Fruit fly (Drosophila melanogaster) whole organism, embryonic: ENCODE measurements around the gene Atx-1.
A peak's percentile ranks its signal among the peaks of the same experiment; 100 is the strongest.

Experiments
- Adf1 ChIP-seq: fragments of 200-800 bp; sonication (Bioruptor generic); IDR thresholded peaks from 2 replicates; pipeline ENCODE4 v1.3.6; 2022; ENCODE audit warnings: missing biosample characterization, missing genetic modification characterization
- Atf6 ChIP-seq: fragments of 200-800 bp; sonication (Bioruptor generic); IDR thresholded peaks from 2 replicates; pipeline ENCODE4 v1.3.6; 2022; ENCODE audit warnings: missing biosample characterization, missing genetic modification characterization
- Awh ChIP-seq: fragments of 200-800 bp; sonication (Bioruptor generic); IDR thresholded peaks from 2 replicates; pipeline ENCODE4, ENCODE4 v1.3.6; 2022; ENCODE audit warnings: missing biosample characterization, missing genetic modification characterization
- CG12071 ChIP-seq: fragments of 200-800 bp; sonication (Bioruptor generic); optimal IDR thresholded peaks from 3 replicates; lab custom pipeline; 2018; ENCODE audit warnings: missing biosample characterization, mild to moderate bottlenecking, missing genetic modification characterization
- CG12155 ChIP-seq: fragments of 200-800 bp; sonication (Bioruptor generic); optimal IDR thresholded peaks from 3 replicates; lab custom pipeline; 2016; ENCODE audit warnings: missing biosample characterization, missing genetic modification characterization
- CG12391 ChIP-seq: fragments of 200-800 bp; sonication (Bioruptor generic); optimal IDR thresholded peaks from 3 replicates; lab custom pipeline; 2018; ENCODE audit warnings: missing biosample characterization, mild to moderate bottlenecking, missing genetic modification characterization, moderate library complexity
- CG12659 ChIP-seq: fragments of 200-800 bp; sonication (Bioruptor generic); optimal IDR thresholded peaks from 3 replicates; lab custom pipeline; 2017; ENCODE audit warnings: mild to moderate bottlenecking, missing biosample characterization, missing genetic modification reagents, missing genetic modification characterization
- CG14441 ChIP-seq: fragments of 200-800 bp; sonication (Bioruptor generic); IDR thresholded peaks from 2 replicates; pipeline ENCODE4 v1.3.6; 2022; ENCODE audit warnings: missing biosample characterization, missing genetic modification characterization
- CG14667 ChIP-seq: fragments of 200-800 bp; sonication (Bioruptor generic); IDR thresholded peaks from 2 replicates; pipeline ENCODE4 v1.3.6; 2022; ENCODE audit warnings: missing biosample characterization, missing genetic modification characterization
- CG15011 ChIP-seq: fragments of 200-800 bp; sonication (Bioruptor generic); optimal IDR thresholded peaks from 3 replicates; lab custom pipeline; 2018; ENCODE audit warnings: missing biosample characterization, mild to moderate bottlenecking, missing genetic modification characterization
- CG1647 ChIP-seq: fragments of 200-800 bp; sonication (Bioruptor generic); optimal IDR thresholded peaks from 3 replicates; lab custom pipeline; 2016; ENCODE audit warnings: missing biosample characterization, missing genetic modification characterization
- CG31441 ChIP-seq: fragments of 200-800 bp; sonication (Bioruptor generic); IDR thresholded peaks from 2 replicates; pipeline ENCODE4 v1.3.6; 2022; ENCODE audit warnings: missing biosample characterization, missing genetic modification characterization
- CG3726 ChIP-seq: fragments of 200-800 bp; sonication (Bioruptor generic); IDR thresholded peaks from 3 replicates; pipeline ENCODE4, ENCODE4 v1.3.6; 2022; ENCODE audit warnings: missing biosample characterization, missing genetic modification characterization
- CG4328 ChIP-seq: fragments of 200-800 bp; sonication (Bioruptor generic); optimal IDR thresholded peaks from 3 replicates; lab custom pipeline; 2017; ENCODE audit warnings: missing biosample characterization, missing genetic modification reagents, missing genetic modification characterization
- CG4360 ChIP-seq: fragments of 200-800 bp; sonication (Bioruptor generic); IDR thresholded peaks from 2 replicates; pipeline ENCODE4 v1.3.6; 2022; ENCODE audit warnings: missing biosample characterization, missing genetic modification characterization
- CG4707 ChIP-seq: fragments of 200-800 bp; sonication (Bioruptor generic); optimal IDR thresholded peaks from 2 replicates; lab custom pipeline; 2018; ENCODE audit warnings: missing biosample characterization, mild to moderate bottlenecking, missing genetic modification characterization, moderate library complexity
- CG4854 ChIP-seq: fragments of 200-800 bp; sonication (Bioruptor generic); optimal IDR thresholded peaks from 2 replicates; lab custom pipeline; 2016; ENCODE audit warnings: missing biosample characterization, missing genetic modification characterization, inconsistent platforms
- CG6854 ChIP-seq: fragments of 200-800 bp; sonication (Bioruptor generic); optimal IDR thresholded peaks from 3 replicates; lab custom pipeline; 2017; ENCODE audit warnings: missing biosample characterization, mild to moderate bottlenecking, missing genetic modification characterization
- CG8281 ChIP-seq: fragments of 200-800 bp; sonication (Bioruptor generic); optimal IDR thresholded peaks from 2 replicates; lab custom pipeline; 2018; ENCODE audit warnings: missing biosample characterization, mild to moderate bottlenecking, missing genetic modification characterization, moderate library complexity
- CG9437 ChIP-seq: fragments of 200-800 bp; sonication (Bioruptor generic); optimal IDR thresholded peaks from 2 replicates; lab custom pipeline; 2018; ENCODE audit warnings: missing biosample characterization, mild to moderate bottlenecking, missing genetic modification characterization
- Dbx ChIP-seq: fragments of 200-800 bp; sonication (Bioruptor generic); IDR thresholded peaks from 3 replicates; pipeline ENCODE4 v1.3.6; 2022; ENCODE audit warnings: missing biosample characterization, missing genetic modification characterization
- Deaf1 ChIP-seq: fragments of 200-800 bp; optimal IDR thresholded peaks from 3 replicates; lab custom pipeline; 2019; ENCODE audit warnings: missing biosample characterization, mild to moderate bottlenecking, missing genetic modification characterization, moderate library complexity
- Doc3 ChIP-seq: fragments of 200-800 bp; sonication (Bioruptor generic); IDR thresholded peaks from 3 replicates; pipeline ENCODE4 v1.3.6; 2022; ENCODE audit warnings: missing biosample characterization, missing genetic modification characterization; ENCODE audit not compliant: partially characterized antibody
- E2f1 ChIP-seq: fragments of 200-800 bp; sonication (Bioruptor generic); IDR thresholded peaks from 2 replicates; pipeline ENCODE4 v1.3.6; 2022; ENCODE audit warnings: missing biosample characterization, missing genetic modification characterization
- Eip74EF ChIP-seq, 2 experiments: fragments of 200-800 bp in 1 of 2; fragments of >200 bp in 1 of 2; sonication (Bioruptor generic) in 1 of 2; optimal IDR thresholded peaks; 2 replicates each; lab custom pipeline; 2017 to 2019; ENCODE audit warnings: missing biosample characterization in 2 of 2, missing genetic modification characterization in 2 of 2, mild to moderate bottlenecking in 1 of 2, moderate library complexity in 1 of 2
- HmgZ ChIP-seq: fragments of 200-800 bp; sonication (Bioruptor generic); optimal IDR thresholded peaks from 2 replicates; lab custom pipeline; 2018; ENCODE audit warnings: missing biosample characterization, mild to moderate bottlenecking, missing genetic modification characterization
- Hr78 ChIP-seq, 2 experiments: fragments of 200-800 bp in 1 of 2; fragments of >200 bp in 1 of 2; sonication (Bioruptor generic) in 1 of 2; optimal IDR thresholded peaks; 2 replicates each; lab custom pipeline; 2017 to 2019; ENCODE audit warnings: missing biosample characterization in 2 of 2, missing genetic modification characterization in 2 of 2, mild to moderate bottlenecking in 1 of 2, moderate library complexity in 1 of 2
- NC2β ChIP-seq: fragments of 200-800 bp; sonication (Bioruptor generic); optimal IDR thresholded peaks from 2 replicates; lab custom pipeline; 2016; ENCODE audit warnings: missing biosample characterization, missing genetic modification characterization
- NK7.1 ChIP-seq: fragments of 200-800 bp; sonication (Bioruptor generic); optimal IDR thresholded peaks from 3 replicates; lab custom pipeline; 2016; ENCODE audit warnings: missing biosample characterization, missing genetic modification characterization
- Oaz ChIP-seq: fragments of 200-800 bp; sonication (Bioruptor generic); IDR thresholded peaks from 2 replicates; pipeline ENCODE4 v1.3.6; 2022; ENCODE audit warnings: missing biosample characterization, missing genetic modification characterization
- Sin3A ChIP-seq: fragments of >200 bp; optimal IDR thresholded peaks from 2 replicates; lab custom pipeline; 2018
- Sox102F ChIP-seq: fragments of 200-800 bp; sonication (Bioruptor generic); optimal IDR thresholded peaks from 2 replicates; lab custom pipeline; 2018; ENCODE audit warnings: missing biosample characterization, mild to moderate bottlenecking, missing genetic modification characterization, moderate library complexity
- Spps ChIP-seq: fragments of 200-800 bp; sonication (Bioruptor generic); optimal IDR thresholded peaks from 2 replicates; lab custom pipeline; 2018; ENCODE audit warnings: missing biosample characterization, mild to moderate bottlenecking, missing genetic modification characterization
- al ChIP-seq: fragments of 200-800 bp; sonication (Bioruptor generic); IDR thresholded peaks from 2 replicates; pipeline ENCODE4 v1.3.6; 2022; ENCODE audit warnings: missing biosample characterization, missing genetic modification characterization
- croc ChIP-seq: fragments of 200-800 bp; sonication (Bioruptor generic); conservative IDR thresholded peaks from 3 replicates; pipeline ENCODE4 v1.3.6; 2022; ENCODE audit warnings: missing biosample characterization, missing genetic modification characterization
- dm ChIP-seq: fragments of 200-800 bp; sonication (Bioruptor generic); optimal IDR thresholded peaks from 3 replicates; lab custom pipeline; 2016; ENCODE audit warnings: missing biosample characterization, missing genetic modification characterization
- ems ChIP-seq: fragments of 200-800 bp; sonication (Bioruptor generic); optimal IDR thresholded peaks from 3 replicates; lab custom pipeline; 2016; ENCODE audit warnings: missing biosample characterization, missing genetic modification characterization
- fru ChIP-seq: fragments of >200 bp; optimal IDR thresholded peaks from 2 replicates; lab custom pipeline; 2017
- gce ChIP-seq: fragments of 200-800 bp; sonication (Bioruptor generic); IDR thresholded peaks from 3 replicates; pipeline ENCODE4 v1.3.6; 2022; ENCODE audit warnings: missing biosample characterization, missing genetic modification characterization
- ind ChIP-seq: fragments of 200-800 bp; sonication (Bioruptor generic); optimal IDR thresholded peaks from 3 replicates; lab custom pipeline; 2016; ENCODE audit warnings: missing biosample characterization, missing genetic modification characterization
- jumu ChIP-seq: fragments of 200-800 bp; sonication (Bioruptor generic); optimal IDR thresholded peaks from 3 replicates; lab custom pipeline; 2016; ENCODE audit warnings: missing biosample characterization, missing genetic modification characterization
- lbe ChIP-seq: fragments of 200-800 bp; sonication (Bioruptor generic); optimal IDR thresholded peaks from 2 replicates; lab custom pipeline; 2016; ENCODE audit warnings: missing biosample characterization, mild to moderate bottlenecking, missing genetic modification characterization
- nau ChIP-seq: fragments of 200-800 bp; sonication (Bioruptor generic); optimal IDR thresholded peaks from 3 replicates; lab custom pipeline; 2017; ENCODE audit warnings: missing biosample characterization, mild to moderate bottlenecking, missing genetic modification characterization, missing genetic modification reagents
- prd ChIP-seq, 3 experiments: fragments of >200 bp in 2 of 3; fragments of 200-800 bp in 1 of 3; sonication (Bioruptor generic) in 1 of 3; optimal IDR thresholded peaks in 2 of 3; IDR thresholded peaks in 1 of 3; 2 replicates in 2 of 3; 3 replicates in 1 of 3; pipeline versions ENCODE4 v1.3.6 to Lab custom; 2017 to 2022; ENCODE audit warnings: missing biosample characterization in 1 of 3, missing genetic modification characterization in 1 of 3
- salm ChIP-seq: fragments of 200-800 bp; sonication (Bioruptor generic); optimal IDR thresholded peaks from 2 replicates; lab custom pipeline; 2018; ENCODE audit warnings: missing biosample characterization, mild to moderate bottlenecking, missing genetic modification characterization
- sens-2 ChIP-seq: fragments of 200-800 bp; sonication (Bioruptor generic); IDR thresholded peaks from 2 replicates; pipeline ENCODE4 v1.3.6; 2022; ENCODE audit warnings: missing biosample characterization, missing genetic modification characterization
- sqz ChIP-seq: fragments of 200-800 bp; sonication (Bioruptor generic); optimal IDR thresholded peaks from 3 replicates; lab custom pipeline; 2018; ENCODE audit warnings: missing biosample characterization, mild to moderate bottlenecking, missing genetic modification characterization
- sr ChIP-seq: fragments of 200-800 bp; sonication (Bioruptor generic); IDR thresholded peaks from 3 replicates; pipeline ENCODE4 v1.3.6; 2022; ENCODE audit warnings: missing biosample characterization, missing genetic modification characterization
- vfl ChIP-seq: fragments of 200-800 bp; sonication (Bioruptor generic); optimal IDR thresholded peaks from 2 replicates; lab custom pipeline; 2016; ENCODE audit warnings: missing biosample characterization, missing genetic modification characterization

The Atx-1 gene

DNA sequence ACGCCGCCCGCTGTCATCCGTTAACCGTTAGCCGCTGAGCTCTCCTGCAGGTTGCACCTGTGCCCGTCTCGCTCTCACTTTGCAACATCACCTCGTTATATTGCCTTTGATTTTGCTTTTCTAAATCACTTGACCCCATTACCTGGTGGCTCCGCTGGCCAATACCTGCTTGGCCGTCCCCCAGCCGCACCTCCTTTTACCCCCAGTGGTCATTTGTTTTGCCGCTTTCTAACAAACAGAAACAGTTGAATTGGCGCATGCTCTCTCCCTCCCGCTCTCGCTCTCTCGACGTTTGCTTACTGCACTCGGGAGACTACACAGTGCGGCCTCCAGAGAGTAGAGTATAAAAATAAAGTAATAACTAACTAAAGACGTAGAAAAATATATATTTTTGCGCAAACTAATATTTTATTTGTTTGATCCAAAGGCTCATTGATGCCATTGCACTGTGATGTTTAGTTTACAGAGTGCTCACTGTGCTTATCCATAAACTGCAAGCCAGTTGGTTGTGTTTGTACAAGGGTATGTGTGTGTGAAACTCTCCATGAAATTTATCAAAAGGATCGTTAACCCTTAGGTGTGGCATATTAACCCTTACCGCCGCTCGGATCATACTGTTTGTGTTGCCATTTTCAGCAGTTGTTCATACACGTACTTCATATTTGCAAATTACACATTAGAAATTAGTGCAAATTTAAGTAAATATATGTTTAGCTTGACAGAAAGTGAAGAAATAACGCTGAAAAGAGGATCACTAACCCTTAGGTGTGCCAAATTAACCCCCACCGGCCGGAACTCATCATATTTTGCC, 18.3 kb upstream of the Atx-1 start (continued):
- TF ChIP-seq Sox102F (GFP tag; lab: Kevin White, UChicago) (no peak), ems (GFP tag; lab: Kevin White, UChicago) (peak; percentile 68), Sin3A (no peak), CG12659 (GFP tag; lab: Kevin White, UChicago) (peak; percentile 74), Adf1 (peak; percentile 46; the same call in 1 of the 2 replicates), CG15011 (GFP tag; lab: Kevin White, UChicago) (no peak), CG12071 (peak; percentile 72), CG14441 (GFP tag; lab: Robert Waterston, UW) (peak; percentile 88), Eip74EF (GFP tag; optimal IDR thresholded peaks at IDR 0.05; lab: Kevin White, UChicago) (no peak), E2f1 (GFP tag; lab: Robert Waterston, UW) (peak; percentile 83), Doc3 (GFP tag; lab: Robert Waterston, UW) (no peak), jumu (GFP tag; lab: Kevin White, UChicago) (peak; percentile 55), CG14667 (peak; percentile 84), croc (peak; percentile 63; the same call in 2 of the 3 replicates), Hr78 (GFP tag; optimal IDR thresholded peaks at IDR 0.05; lab: Kevin White, UChicago) (no peak), NK7.1 (peak; percentile 40), CG4360 (peak; percentile 55), CG9437 (GFP tag; lab: Kevin White, UChicago) (peak; percentile 63), HmgZ (peak; percentile 51), CG8281 (peak; percentile 1), nau (GFP tag; lab: Kevin White, UChicago) (no peak), Dbx (GFP tag; lab: Robert Waterston, UW) (peak; percentile 80; the same call in 2 of the 3 replicates), CG6854 (GFP tag; lab: Kevin White, UChicago) (peak; percentile 53), sqz (no peak), CG12155 (GFP tag; lab: Kevin White, UChicago) (peak; percentile 72), CG4328 (peak; percentile 5), Oaz (GFP tag; lab: Robert Waterston, UW) (no peak), CG31441 (no peak; the same call in 1 of the 2 replicates), CG12391 (peak; percentile 84), gce (GFP tag; lab: Robert Waterston, UW) (peak; percentile 75; the same call in 1 of the 3 replicates), Atf6 (peak; percentile 69; the same call in 1 of the 2 replicates), prd (optimal IDR thresholded peaks at IDR 0.05; lab: Kevin White, UChicago) (no peak), prd (GFP tag; IDR thresholded peaks at IDR 0.05; lab: Robert Waterston, UW) (peak; percentile 93), Spps (tag; lab: Kevin White, UChicago) (peak; percentile 6), fru (no peak), sr (peak; percentile 50; the same call in 1 of the 3 replicates), CG4854 (peak; percentile 57), CG3726 (GFP tag; lab: Robert Waterston, UW) (peak; percentile 86), Awh (GFP tag; lab: Robert Waterston, UW) (peak; percentile 92), ind (peak; percentile 79), al (GFP tag; lab: Robert Waterston, UW) (peak; percentile 76; the same call in 1 of the 2 replicates), lbe (peak; percentile 95), CG1647 (GFP tag; lab: Kevin White, UChicago) (peak; percentile 28), dm (GFP tag; lab: Kevin White, UChicago) (peak; percentile 13), vfl (GFP tag; lab: Kevin White, UChicago) (peak; percentile 33), sens-2 (GFP tag; lab: Robert Waterston, UW) (peak; percentile 86), NC2β (GFP tag; lab: Kevin White, UChicago) (peak; percentile 56), Deaf1 (tag; lab: Kevin White, UChicago) (no peak), CG4707 (GFP tag; lab: Kevin White, UChicago) (peak; percentile 37), salm (tag; lab: Kevin White, UChicago) (peak; percentile 74)
